Worm (Caenorhabditis elegans) whole organism, L4 larva: ENCODE data around the gene T24H10.5.

Experiments
- D1046.2 ChIP-seq: fragments of 200-800 bp; sonication (Bioruptor generic); IDR thresholded peaks from 2 replicates; pipeline ENCODE4 v1.3.6; 2022; ENCODE audit warnings: missing genetic modification characterization, missing compliant biosample characterization
- T26A8.4 ChIP-seq: fragments of 200-800 bp; sonication (Bioruptor generic); IDR thresholded peaks from 2 replicates; pipeline ENCODE4 v1.3.6; 2022; ENCODE audit warnings: missing genetic modification characterization, missing compliant biosample characterization
- aha-1 ChIP-seq: fragments of 150-350 bp; peaks from one replicate; lab custom pipeline; 2014; ENCODE audit warnings: missing biosample characterization, missing genetic modification characterization
- attf-4 ChIP-seq: sonication (generic microtip); optimal IDR thresholded peaks from 3 replicates; lab custom pipeline; 2017; ENCODE audit warnings: missing biosample characterization, missing genetic modification characterization
- ces-1 ChIP-seq: fragments of 150-350 bp; sonication (generic microtip); optimal IDR thresholded peaks from 4 replicates; lab custom pipeline; 2014; ENCODE audit warnings: missing biosample characterization, missing genetic modification reagents, missing genetic modification characterization
- daf-16 ChIP-seq, 3 experiments: sonication (generic microtip); optimal IDR thresholded peaks; 2 replicates each; lab custom pipeline; 2016 to 2017; ENCODE audit warnings: missing genetic modification characterization in 3 of 3, missing genetic modification reagents in 3 of 3, mild to moderate bottlenecking in 2 of 3, missing compliant biosample characterization in 2 of 3, missing biosample characterization in 1 of 3, moderate library complexity in 1 of 3
- daf-19 ChIP-seq: fragments of 200-800 bp; sonication (Bioruptor generic); conservative IDR thresholded peaks from 2 replicates; pipeline ENCODE4 v1.3.6; 2022; ENCODE audit warnings: missing genetic modification characterization, missing compliant biosample characterization
- dmd-6 ChIP-seq: fragments of 200-800 bp; sonication (Bioruptor generic); IDR thresholded peaks from 2 replicates; pipeline ENCODE4 v1.3.6; 2022; ENCODE audit warnings: missing genetic modification reagents, missing genetic modification characterization, missing compliant biosample characterization
- dmd-8 ChIP-seq: fragments of 200-800 bp; sonication (Bioruptor generic); IDR thresholded peaks from 2 replicates; pipeline ENCODE4 v1.3.6; 2022; ENCODE audit warnings: missing genetic modification characterization, missing compliant biosample characterization
- duxl-1 ChIP-seq: sonication (generic microtip); optimal IDR thresholded peaks from 2 replicates; lab custom pipeline; 2016; ENCODE audit warnings: mild to moderate bottlenecking, missing genetic modification characterization, moderate library complexity, missing compliant biosample characterization; ENCODE audit not compliant: poor library complexity
- dve-1 ChIP-seq: sonication (generic microtip); optimal IDR thresholded peaks from 2 replicates; lab custom pipeline; 2017; ENCODE audit warnings: antibody characterized with exemption, mild to moderate bottlenecking, missing genetic modification characterization, missing compliant biosample characterization; ENCODE audit not compliant: insufficient read depth
- fos-1 ChIP-seq: fragments of 150-350 bp; optimal IDR thresholded peaks from 2 replicates; lab custom pipeline; 2014; ENCODE audit warnings: missing biosample characterization, missing genetic modification characterization
- hif-1 ChIP-seq, 2 experiments: sonication (generic microtip); optimal IDR thresholded peaks; 2 replicates each; lab custom pipeline; 2016 to 2017; ENCODE audit warnings: missing compliant biosample characterization in 2 of 2, missing genetic modification characterization in 2 of 2, missing genetic modification reagents in 2 of 2, missing genotype in 2 of 2, mild to moderate bottlenecking in 1 of 2
- hlh-30 ChIP-seq: sonication (generic microtip); optimal IDR thresholded peaks from 2 replicates; lab custom pipeline; 2017; ENCODE audit warnings: antibody characterized with exemption, mild to moderate bottlenecking, missing genetic modification characterization, missing compliant biosample characterization; ENCODE audit not compliant: insufficient read depth
- lin-39 ChIP-seq: fragments of 150-350 bp; optimal IDR thresholded peaks from 2 replicates; lab custom pipeline; 2014; ENCODE audit warnings: missing biosample characterization, missing genetic modification reagents, missing genetic modification characterization
- mdl-1 ChIP-seq, 2 experiments: fragments of 150-350 bp in 1 of 2; sonication (generic microtip) in 1 of 2; optimal IDR thresholded peaks; 2 replicates each; lab custom pipeline; 2014 to 2017; ENCODE audit warnings: missing biosample characterization in 2 of 2, missing genetic modification characterization in 2 of 2
- mdt-29 ChIP-seq: fragments of 200-800 bp; sonication (Bioruptor generic); IDR thresholded peaks from 2 replicates; pipeline ENCODE4 v1.3.6; 2022; ENCODE audit warnings: missing genetic modification reagents, missing genetic modification characterization, missing compliant biosample characterization
- mxl-2 ChIP-seq: fragments of 200-800 bp; sonication (Bioruptor generic); conservative IDR thresholded peaks from 2 replicates; pipeline ENCODE4 v1.3.6; 2022; ENCODE audit warnings: missing genetic modification reagents, missing genetic modification characterization, missing compliant biosample characterization
- nhr-10 ChIP-seq: fragments of 150-350 bp; optimal IDR thresholded peaks from 2 replicates; lab custom pipeline; 2014; ENCODE audit warnings: missing biosample characterization, missing genetic modification characterization
- nhr-237 ChIP-seq: sonication (generic microtip); optimal IDR thresholded peaks from 2 replicates; lab custom pipeline; 2017; ENCODE audit warnings: missing biosample characterization, missing genetic modification characterization
- nhr-48 ChIP-seq: sonication (generic microtip); optimal IDR thresholded peaks from 2 replicates; lab custom pipeline; 2016; ENCODE audit warnings: mild to moderate bottlenecking, missing genetic modification characterization, missing compliant biosample characterization
- nhr-77 ChIP-seq: fragments of 150-350 bp; optimal IDR thresholded peaks from 2 replicates; lab custom pipeline; 2014; ENCODE audit warnings: missing biosample characterization, missing genetic modification characterization
- php-3 ChIP-seq: fragments of 200-800 bp; sonication (Bioruptor generic); IDR thresholded peaks from 2 replicates; pipeline ENCODE4 v1.3.6; 2022; ENCODE audit warnings: missing genetic modification reagents, missing genetic modification characterization, missing compliant biosample characterization
- saeg-2 ChIP-seq: fragments of 200-800 bp; sonication (Bioruptor generic); IDR thresholded peaks from 2 replicates; pipeline ENCODE4 v1.3.6; 2022; ENCODE audit warnings: missing genetic modification reagents, missing genetic modification characterization, missing compliant biosample characterization
- vab-7 ChIP-seq: fragments of 200-800 bp; sonication (Bioruptor generic); IDR thresholded peaks from 2 replicates; pipeline ENCODE4 v1.3.6; 2022; ENCODE audit warnings: missing genetic modification reagents, missing genetic modification characterization, missing compliant biosample characterization
- zag-1 ChIP-seq: fragments of 150-350 bp; optimal IDR thresholded peaks from 2 replicates; lab custom pipeline; 2014; ENCODE audit warnings: missing biosample characterization, missing genetic modification characterization
- zip-11 ChIP-seq: fragments of 200-800 bp; sonication (Bioruptor generic); IDR thresholded peaks from 2 replicates; pipeline ENCODE4 v1.3.6; 2022; ENCODE audit warnings: missing genetic modification characterization, missing compliant biosample characterization
- zip-2 ChIP-seq: fragments of 150-350 bp; optimal IDR thresholded peaks from 2 replicates; lab custom pipeline; 2014; ENCODE audit warnings: missing biosample characterization, missing genetic modification characterization
- ztf-7 ChIP-seq: fragments of 150-350 bp; optimal IDR thresholded peaks from 2 replicates; lab custom pipeline; 2014; ENCODE audit warnings: missing biosample characterization, missing genetic modification characterization

Gene T24H10.5

DNA sequence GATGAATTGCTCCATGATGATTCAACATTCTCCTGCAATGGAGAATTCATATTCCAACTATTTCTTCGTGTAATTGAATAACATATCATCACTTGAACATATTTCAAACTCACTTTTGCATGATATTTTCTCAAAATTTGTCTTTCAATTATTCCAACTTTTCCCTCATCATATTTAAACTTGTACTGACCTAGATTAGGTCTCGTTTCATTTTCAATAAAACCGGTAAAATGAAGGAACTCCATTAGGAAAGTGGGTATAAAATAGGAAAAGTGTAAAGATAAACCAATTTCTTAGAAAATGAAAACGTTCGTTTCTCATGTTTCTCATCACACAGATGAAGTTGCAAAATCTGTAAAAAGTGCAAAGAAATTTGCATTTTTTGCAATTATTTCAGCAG is 51.3 kb downstream of the T24H10.5 start, which contains the start of gene col-78:
Gene col-78, plus strand, starts transcription at position 301 of the 400 bp plus-strand sequence.
- TF ChIP-seq mdl-1 (tag; optimal IDR thresholded peaks at IDR 0.05; lab: Kevin White, UChicago) (no peak), zip-11 (GFP tag; lab: Robert Waterston, UW) (no peak), duxl-1 (tag; lab: Kevin White, UChicago) (no peak), ztf-7 (tag; lab: Kevin White, UChicago) (no peak), dmd-6 (no peak), T26A8.4 (no peak), attf-4 (tag; lab: Kevin White, UChicago) (no peak), nhr-237 (tag; lab: Kevin White, UChicago) (no peak), D1046.2 (GFP tag; lab: Robert Waterston, UW) (no peak), daf-16 (GFP tag; optimal IDR thresholded peaks at IDR 0.05; lab: Kevin White, UChicago) (no peak), daf-16 (tag; optimal IDR thresholded peaks at IDR 0.05; lab: Kevin White, UChicago) (no peak), zip-2 (tag; lab: Kevin White, UChicago) (no peak), mdt-29 (no peak), vab-7 (no peak), zag-1 (tag; lab: Kevin White, UChicago) (no peak), daf-19 (GFP tag; lab: Robert Waterston, UW) (no peak), dmd-8 (GFP tag; lab: Robert Waterston, UW) (no peak), fos-1 (tag; lab: Kevin White, UChicago) (no peak), php-3 (no peak), nhr-77 (tag; lab: Kevin White, UChicago) (no peak)

DNA sequence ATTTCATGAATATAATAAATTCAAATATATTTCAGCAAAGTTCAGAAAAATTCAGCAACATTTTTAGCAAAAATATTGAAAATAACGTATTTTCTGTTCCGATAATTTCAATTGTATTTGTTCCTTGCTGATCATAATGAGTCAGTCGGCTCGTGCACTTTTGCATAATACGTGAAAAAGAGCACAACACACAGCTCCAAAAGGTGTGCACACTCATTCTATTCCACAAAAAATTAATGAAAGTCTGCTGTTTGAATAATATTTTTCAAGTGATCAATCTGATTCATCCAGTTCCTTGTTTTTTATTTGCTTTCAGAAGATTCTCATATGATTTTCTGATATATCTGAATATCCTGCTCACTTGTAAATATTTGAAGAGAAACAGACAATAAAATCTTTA is 53.4 kb downstream of the T24H10.5 start:
- TF ChIP-seq hif-1 (tag; optimal IDR thresholded peaks at IDR 0.05; lab: Kevin White, UChicago) (peak; percentile 87 to 89), ces-1 (GFP tag; lab: Kevin White, UChicago) (no peak), mxl-2 (GFP tag; lab: Robert Waterston, UW) (no peak), ztf-7 (tag; lab: Kevin White, UChicago) (no peak), aha-1 (tag; lab: Kevin White, UChicago) (peak; percentile 96), nhr-48 (tag; lab: Kevin White, UChicago) (no peak), lin-39 (tag; lab: Kevin White, UChicago) (no peak), nhr-10 (tag; lab: Kevin White, UChicago) (no peak), hlh-30 (tag; lab: Kevin White, UChicago) (no peak), saeg-2 (no peak), dve-1 (no peak)
